Fruit fly (Drosophila melanogaster): ENCODE data around the gene Tango10.

Tango10 gene

DNA sequence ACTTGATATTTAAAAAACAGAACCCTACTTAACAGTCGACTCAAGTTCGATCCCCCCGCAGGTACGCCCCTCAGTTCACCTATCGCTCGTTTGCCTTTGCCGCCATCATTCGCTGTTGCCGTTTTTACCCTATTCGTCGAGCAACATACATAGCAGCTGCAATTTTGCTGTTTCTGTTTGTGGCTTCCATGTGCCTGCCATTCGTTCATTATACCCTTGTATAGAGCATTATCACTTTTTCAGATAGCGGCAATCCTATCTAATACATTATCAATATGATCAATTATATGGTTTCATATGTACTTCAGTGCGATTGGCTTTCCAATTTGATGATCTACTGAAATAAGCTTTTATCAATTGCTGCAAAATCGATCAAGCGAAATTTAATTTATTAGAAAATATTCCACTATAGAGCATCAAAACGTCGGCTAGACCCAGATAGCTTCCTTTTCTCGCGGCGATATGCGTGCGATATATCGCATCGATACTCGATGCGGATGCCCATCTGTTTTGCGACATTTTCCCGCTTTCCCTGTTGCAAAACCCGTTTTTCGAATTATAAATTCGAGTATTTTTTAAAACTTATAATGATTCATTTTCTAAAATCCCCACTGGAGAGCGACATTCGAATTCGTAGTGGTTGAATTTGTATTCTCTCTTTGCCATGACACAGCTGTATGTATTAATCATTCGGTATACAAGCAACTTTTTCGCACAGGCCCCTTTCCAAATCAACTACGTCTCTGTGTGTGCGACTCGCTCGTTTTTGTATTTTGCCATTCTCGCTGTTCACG lies 3.9 kb upstream of the Tango10 start (continued):
- TF ChIP-seq trh (GFP tag; optimal IDR thresholded peaks at IDR 0.05) (peak; percentile 69), otp (GFP tag; IDR thresholded peaks at IDR 0.05) (peak; percentile 70; the same call in 2 of the 3 replicates), dm (GFP tag; optimal IDR thresholded peaks at IDR 0.05) (peak; percentile 76), CG12299 (tag; optimal IDR thresholded peaks at IDR 0.05) (peak; percentile 66), CG5180 (GFP tag; optimal IDR thresholded peaks at IDR 0.05) (peak; percentile 72), Blimp-1 (GFP tag; optimal IDR thresholded peaks at IDR 0.05) (peak; percentile 81), Dll (GFP tag; IDR thresholded peaks at IDR 0.05; ENCODE audit: partially characterized antibody) (peak; percentile 79), CG30020 (tag; optimal IDR thresholded peaks at IDR 0.05) (peak; percentile 63), sens (GFP tag) (peak; percentile 96), CHES-1-like (GFP tag; optimal IDR thresholded peaks at IDR 0.05) (peak; percentile 88), lmd (GFP tag; IDR thresholded peaks at IDR 0.05) (peak; percentile 91), PHDP (tag; optimal IDR thresholded peaks at IDR 0.05) (peak; percentile 88), Oaz (GFP tag; IDR thresholded peaks at IDR 0.05) (peak; percentile 72), CG3726 (GFP tag; IDR thresholded peaks at IDR 0.05) (peak; percentile 45; the same call in 1 of the 3 replicates), scrt (GFP tag; optimal IDR thresholded peaks at IDR 0.05) (peak; percentile 78), CG6683 (GFP tag; optimal IDR thresholded peaks at IDR 0.05) (peak; percentile 76), ken (GFP tag; IDR thresholded peaks at IDR 0.05) (peak; percentile 74), CG13296 (GFP tag; optimal IDR thresholded peaks at IDR 0.05) (peak; percentile 86), CG18619 (GFP tag; optimal IDR thresholded peaks at IDR 0.05) (peak; percentile 89), klu (GFP tag; IDR thresholded peaks at IDR 0.05) (peak; percentile 79), vvl (GFP tag; IDR thresholded peaks at IDR 0.05) (peak; percentile 73; the same call in 1 of the 2 replicates), CG4617 (GFP tag; optimal IDR thresholded peaks at IDR 0.05; ENCODE audit: borderline replicate concordance) (no peak), ham (GFP tag; IDR thresholded peaks at IDR 0.05) (peak; percentile 74), CG7928 (GFP tag; optimal IDR thresholded peaks at IDR 0.05) (peak; percentile 13), CG13287 (GFP tag; IDR thresholded peaks at IDR 0.05; ENCODE audit: partially characterized antibody) (peak; percentile 75), CG15479 (GFP tag; optimal IDR thresholded peaks at IDR 0.05) (peak; percentile 95), Dad (GFP tag; optimal IDR thresholded peaks at IDR 0.05) (peak; percentile 72), oc (tag; optimal IDR thresholded peaks at IDR 0.05) (peak; percentile 82), CG7786 (GFP tag; optimal IDR thresholded peaks at IDR 0.05) (peak; percentile 83), Scr (GFP tag; IDR thresholded peaks at IDR 0.05; ENCODE audit: partially characterized antibody) (peak; percentile 77), gro (GFP tag; optimal IDR thresholded peaks at IDR 0.05) (peak; percentile 91), Max (GFP tag; optimal IDR thresholded peaks at IDR 0.05) (peak; percentile 88), mld (GFP tag; IDR thresholded peaks at IDR 0.05; ENCODE audit: partially characterized antibody) (peak; percentile 64; the same call in 1 of the 3 replicates), prd (optimal IDR thresholded peaks at IDR 0.05) (no peak), prd (GFP tag; IDR thresholded peaks at IDR 0.05) (peak; percentile 90), nau (GFP tag; optimal IDR thresholded peaks at IDR 0.05) (peak; percentile 74), CG7556 (GFP tag; optimal IDR thresholded peaks at IDR 0.05) (peak; percentile 89), h (optimal IDR thresholded peaks at IDR 0.05) (no peak), H2.0 (GFP tag; IDR thresholded peaks at IDR 0.05) (peak; percentile 65), CG34422 (GFP tag; IDR thresholded peaks at IDR 0.05) (peak; percentile 81), slou (GFP tag; optimal IDR thresholded peaks at IDR 0.05) (peak; percentile 83), CG14710 (tag; optimal IDR thresholded peaks at IDR 0.05) (peak; percentile 85), CG7963 (GFP tag; IDR thresholded peaks at IDR 0.05; ENCODE audit: partially characterized antibody) (peak; percentile 78), CG12744 (GFP tag; optimal IDR thresholded peaks at IDR 0.05) (peak; percentile 79), Stat92E (GFP tag; optimal IDR thresholded peaks at IDR 0.05) (peak in 1 of 3 experiments; percentile 18), unpg (GFP tag; optimal IDR thresholded peaks at IDR 0.05) (peak; percentile 87), ro (GFP tag; IDR thresholded peaks at IDR 0.05) (peak; percentile 78), CG31224 (GFP tag; IDR thresholded peaks at IDR 0.05) (peak; percentile 60), Kr (GFP tag; optimal IDR thresholded peaks at IDR 0.05) (no peak)
